Fruit fly (Drosophila melanogaster): Measurements from ENCODE around the gene CG32939.
A peak's percentile ranks its signal among the peaks of the same experiment; 100 is the strongest.

dm6 chr3R:9730784-9731183 is 37.9 kb downstream of the CG32939 start, which contains the start of gene FoxP:
- TF ChIP-seq CG5204 (GFP tag; optimal IDR thresholded peaks at IDR 0.05) (no peak), CG14711 (tag; optimal IDR thresholded peaks at IDR 0.05) (no peak), CG11617 (GFP tag; optimal IDR thresholded peaks at IDR 0.05) (no peak), CG1620 (GFP tag; optimal IDR thresholded peaks at IDR 0.05) (no peak), CG12768 (GFP tag; optimal IDR thresholded peaks at IDR 0.05) (no peak), pad (GFP tag; optimal IDR thresholded peaks at IDR 0.05) (no peak), kay (GFP tag; ENCODE audit: borderline replicate concordance) (peak; percentile 29), Mnt (GFP tag; optimal IDR thresholded peaks at IDR 0.05) (no peak), Crg-1 (GFP tag; optimal IDR thresholded peaks at IDR 0.05) (no peak)

Data from whole organism, adult.